Fruit fly (Drosophila melanogaster) whole organism: Measurements from ENCODE around the gene CG12746.

Experiments used
- Dll ChIP-seq: fragments of >200 bp; optimal IDR thresholded peaks from 2 replicates; lab custom pipeline; 2017
- pan ChIP-seq: fragments of >200 bp; optimal IDR thresholded peaks from 2 replicates; lab custom pipeline; 2017

DNA sequence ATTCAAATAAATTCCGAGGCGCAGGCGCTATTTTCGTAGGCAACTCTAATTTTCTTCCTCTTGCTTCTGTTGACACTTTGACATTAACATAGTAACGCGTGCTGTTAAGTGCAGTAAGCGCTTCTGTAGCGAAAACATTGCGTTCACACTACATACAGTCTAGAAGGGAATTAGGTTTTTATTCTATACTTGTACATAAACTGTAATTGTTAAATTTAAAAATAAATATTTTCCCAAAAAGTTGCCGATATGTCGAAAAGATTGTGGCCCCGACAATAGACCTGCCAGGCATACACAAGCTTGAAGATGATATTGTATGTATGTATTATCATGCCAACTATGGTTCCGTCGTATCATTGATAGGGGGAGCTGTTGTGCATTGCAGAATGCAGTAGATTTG lies 41.8 kb downstream of the CG12746 start, which contains the start of gene asl:
- TF ChIP-seq pan (lab: Kevin White, UChicago) (no peak), Dll (lab: Kevin White, UChicago) (no peak)
